Worm (Caenorhabditis elegans) whole organism, late embryonic: Measurements from ENCODE around the gene sulp-7.
A peak's percentile ranks its signal among the peaks of the same experiment; 100 is the strongest.

Experiments used
- F13H6.1 ChIP-seq: sonication (generic microtip); optimal IDR thresholded peaks from 2 replicates; lab custom pipeline; 2016; ENCODE audit warnings: missing genetic modification characterization, missing compliant biosample characterization
- ama-1 ChIP-seq: fragments of 150-350 bp; optimal IDR thresholded peaks from 2 replicates; lab custom pipeline; 2014
- ceh-9 ChIP-seq: sonication (generic microtip); optimal IDR thresholded peaks from 2 replicates; lab custom pipeline; 2016; ENCODE audit warnings: mild to moderate bottlenecking, missing genetic modification characterization, inconsistent platforms, missing compliant biosample characterization
- fkh-10 ChIP-seq: fragments of 150-350 bp; optimal IDR thresholded peaks from 2 replicates; lab custom pipeline; 2014; ENCODE audit warnings: missing biosample characterization, missing genetic modification reagents, missing genetic modification characterization
- nfya-1 ChIP-seq: sonication (generic microtip); optimal IDR thresholded peaks from 2 replicates; lab custom pipeline; 2017; ENCODE audit warnings: missing genetic modification characterization, mild to moderate bottlenecking, missing compliant biosample characterization, antibody characterized with exemption, moderate library complexity
- pag-3 ChIP-seq: sonication (generic microtip); optimal IDR thresholded peaks from 2 replicates; lab custom pipeline; 2016; ENCODE audit warnings: missing compliant biosample characterization, missing genetic modification characterization, borderline replicate concordance
- pha-4 ChIP-seq: fragments of 150-350 bp; optimal IDR thresholded peaks from 2 replicates; lab custom pipeline; 2018; ENCODE audit warnings: missing biosample characterization, missing genetic modification reagents, missing genetic modification characterization
- pqm-1 ChIP-seq: sonication (generic microtip); optimal IDR thresholded peaks from 2 replicates; lab custom pipeline; 2016; ENCODE audit warnings: missing genetic modification characterization, missing compliant biosample characterization
- sdc-2 ChIP-seq: sonication (generic microtip); optimal IDR thresholded peaks from 2 replicates; lab custom pipeline; 2016; ENCODE audit warnings: missing genotype, missing genetic modification characterization, missing compliant biosample characterization
- sox-2 ChIP-seq: fragments of 200-800 bp; sonication (Bioruptor generic); IDR thresholded peaks from 2 replicates; pipeline ENCODE4 v1.3.6; 2022; ENCODE audit warnings: missing genetic modification reagents, missing genetic modification characterization, missing compliant biosample characterization
- sox-4 ChIP-seq: sonication (generic microtip); optimal IDR thresholded peaks from 2 replicates; lab custom pipeline; 2017; ENCODE audit warnings: mild to moderate bottlenecking, missing genetic modification characterization, inconsistent platforms, missing compliant biosample characterization
- unc-42 ChIP-seq: sonication (generic microtip); optimal IDR thresholded peaks from 2 replicates; lab custom pipeline; 2016; ENCODE audit warnings: missing genotype, missing genetic modification characterization, missing compliant biosample characterization
- unc-86 ChIP-seq: sonication (generic microtip); optimal IDR thresholded peaks from 2 replicates; lab custom pipeline; 2016; ENCODE audit warnings: missing genetic modification characterization, missing compliant biosample characterization

DNA sequence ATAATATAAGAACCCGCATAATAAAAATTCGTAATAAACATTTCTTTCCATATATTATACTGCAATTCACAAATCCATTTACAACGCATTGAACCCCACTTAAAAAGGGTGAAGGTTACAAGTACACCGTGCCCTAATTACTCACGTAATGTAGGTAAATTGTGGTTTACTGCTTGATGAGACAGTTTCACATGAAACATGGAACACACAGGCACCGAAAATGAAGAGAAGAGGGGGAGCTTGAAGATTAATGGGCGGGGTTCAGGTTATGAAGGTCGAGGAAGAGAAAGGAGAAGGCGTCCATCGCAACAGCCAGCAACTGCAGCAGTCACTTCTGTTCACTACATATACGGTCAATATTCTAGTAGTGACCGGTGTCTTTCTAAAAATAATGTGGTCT lies 20.7 kb upstream of the sulp-7 start, which contains the start of gene lpr-6:
- TF ChIP-seq pag-3 (tag; lab: Kevin White, UChicago) (no peak), pqm-1 (tag; lab: Kevin White, UChicago) (no peak), sox-2 (GFP tag; lab: Robert Waterston, UW) (no peak), ama-1 (lab: Kevin White, UChicago) (peak; percentile 19), nfya-1 (tag; lab: Kevin White, UChicago) (no peak), fkh-10 (no peak), pha-4 (tag; lab: Kevin White, UChicago) (no peak), sox-4 (no peak), unc-42 (tag; lab: Kevin White, UChicago) (no peak), sdc-2 (no peak), ceh-9 (tag; lab: Kevin White, UChicago) (no peak), F13H6.1 (no peak), unc-86 (no peak)
